Comparison of ENCODE assay signal across 4 fruit fly cellular contexts in the genomic region with DNA sequence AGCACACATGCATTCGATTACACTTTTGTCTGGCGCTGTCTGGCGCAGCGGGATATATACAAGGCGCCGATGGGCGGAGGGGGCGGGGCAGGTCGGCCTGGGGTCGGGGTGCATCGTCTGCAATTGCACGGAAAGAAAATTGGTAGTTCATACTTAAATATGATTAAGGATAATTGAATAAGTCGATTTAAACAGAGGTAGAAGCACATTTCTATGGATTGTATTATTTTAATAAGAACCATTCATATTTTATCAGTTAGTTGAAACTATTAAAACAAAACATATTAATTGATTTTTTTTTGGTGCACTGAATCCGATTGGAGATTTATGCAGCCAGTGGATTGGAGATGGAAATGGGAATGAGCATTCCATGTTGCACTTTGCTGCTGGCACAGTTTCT.
TF ChIP-seq lines count a peak whose summit lies in the region.

No protein-coding gene starts in this region.

- TF ChIP-seq CTCF in whole organism, embryonic (GFP tag; optimal IDR thresholded peaks at IDR 0.05; lab: Kevin White, UChicago): no peak

TF ChIP-seq in whole organism, embryonic, 481 proteins besides CTCF, POLR2A, EP300 and RAD21 (continues in another document):
- TF ChIP-seq Eip74EF (GFP tag; optimal IDR thresholded peaks at IDR 0.05; lab: Kevin White, UChicago) (peak in 1 of 2 experiments; percentile 34), lab (GFP tag; optimal IDR thresholded peaks at IDR 0.05; lab: Kevin White, UChicago) (no peak), Hr39 (optimal IDR thresholded peaks at IDR 0.05; lab: Kevin White, UChicago) (no peak), org-1 (GFP tag; optimal IDR thresholded peaks at IDR 0.05; lab: Kevin White, UChicago) (no peak), CG2712 (tag; optimal IDR thresholded peaks at IDR 0.05; lab: Kevin White, UChicago) (peak; percentile 46), TFAM (GFP tag; optimal IDR thresholded peaks at IDR 0.05; lab: Kevin White, UChicago) (no peak), Abd-B (GFP tag; optimal IDR thresholded peaks at IDR 0.05; lab: Kevin White, UChicago) (no peak), lola (GFP tag; optimal IDR thresholded peaks at IDR 0.05; lab: Kevin White, UChicago) (peak in 1 of 3 experiments; percentile 23), CkIIα-i1 (GFP tag; IDR thresholded peaks at IDR 0.05; lab: Robert Waterston, UW) (no peak), ci (GFP tag; IDR thresholded peaks at IDR 0.05; lab: Robert Waterston, UW) (0 out of 3 replicates have a peak, but pooled peaks have one; percentile 36), CG12236 (GFP tag; optimal IDR thresholded peaks at IDR 0.05; lab: Kevin White, UChicago) (no peak), CG11695 (GFP tag; IDR thresholded peaks at IDR 0.05; lab: Robert Waterston, UW) (0 out of 3 replicates have a peak, but pooled peaks have one; percentile 15), mam (GFP tag; optimal IDR thresholded peaks at IDR 0.05; lab: Kevin White, UChicago) (no peak), Dll (GFP tag; IDR thresholded peaks at IDR 0.05; lab: Robert Waterston, UW; ENCODE audit: partially characterized antibody) (no peak), H2.0 (GFP tag; IDR thresholded peaks at IDR 0.05; lab: Robert Waterston, UW) (0 out of 2 replicates have a peak, but pooled peaks have one; percentile 6), CG15601 (tag; optimal IDR thresholded peaks at IDR 0.05; lab: Kevin White, UChicago) (peak; percentile 30), row (GFP tag; IDR thresholded peaks at IDR 0.05; lab: Robert Waterston, UW) (peak; percentile 26; the same call in 1 of the 3 replicates), CG1529 (GFP tag; optimal IDR thresholded peaks at IDR 0.05; lab: Kevin White, UChicago) (peak; percentile 39), ATbp (GFP tag; optimal IDR thresholded peaks at IDR 0.05; lab: Kevin White, UChicago) (peak; percentile 47), CG11085 (GFP tag; IDR thresholded peaks at IDR 0.05; lab: Robert Waterston, UW) (no peak)

TF ChIP-seq in whole organism, prepupa, 60 proteins besides CTCF, POLR2A, EP300 and RAD21:
- TF ChIP-seq CG1621 (tag; optimal IDR thresholded peaks at IDR 0.05; lab: Kevin White, UChicago): no peak
- TF ChIP-seq CG32006 (GFP tag; optimal IDR thresholded peaks at IDR 0.05; lab: Kevin White, UChicago): peak; percentile 14
- TF ChIP-seq Sox14 (GFP tag; optimal IDR thresholded peaks at IDR 0.05; lab: Kevin White, UChicago): no peak
- TF ChIP-seq cyc (GFP tag; optimal IDR thresholded peaks at IDR 0.05; lab: Kevin White, UChicago): peak; percentile 1
- TF ChIP-seq OdsH (GFP tag; optimal IDR thresholded peaks at IDR 0.05; lab: Kevin White, UChicago): peak; percentile 15
- TF ChIP-seq acj6 (GFP tag; optimal IDR thresholded peaks at IDR 0.05; lab: Kevin White, UChicago): peak; percentile 16
- peak; percentile 53 for TF ChIP-seq Eip78C (GFP tag; lab: Kevin White, UChicago)
- peak; percentile 2 for TF ChIP-seq Met (GFP tag; optimal IDR thresholded peaks at IDR 0.05; lab: Kevin White, UChicago)
- TF ChIP-seq svp (GFP tag; lab: Kevin White, UChicago): peak; percentile 62
- TF ChIP-seq CG8319 (GFP tag; optimal IDR thresholded peaks at IDR 0.05; lab: Kevin White, UChicago): peak; percentile 11
- no peak for TF ChIP-seq CG6163 (GFP tag; IDR thresholded peaks at IDR 0.05; lab: Robert Waterston, UW)
- TF ChIP-seq Ets21C (GFP tag; optimal IDR thresholded peaks at IDR 0.05; lab: Kevin White, UChicago): no peak
- peak; percentile 12 for TF ChIP-seq CG3919 (GFP tag; optimal IDR thresholded peaks at IDR 0.05; lab: Kevin White, UChicago)
- TF ChIP-seq CG8119 (GFP tag; IDR thresholded peaks at IDR 0.05; lab: Robert Waterston, UW): 0 out of 3 replicates have a peak, but pooled peaks have one; percentile 18
- peak; percentile 26 for TF ChIP-seq CG6792 (GFP tag; optimal IDR thresholded peaks at IDR 0.05; lab: Kevin White, UChicago)
- TF ChIP-seq CG4318 (GFP tag; optimal IDR thresholded peaks at IDR 0.05; lab: Kevin White, UChicago): no peak
- TF ChIP-seq topi (GFP tag; optimal IDR thresholded peaks at IDR 0.05; lab: Kevin White, UChicago): peak; percentile 7
- TF ChIP-seq CG11902 (GFP tag; optimal IDR thresholded peaks at IDR 0.05; lab: Kevin White, UChicago): no peak
- TF ChIP-seq fd85E (GFP tag; optimal IDR thresholded peaks at IDR 0.05; lab: Kevin White, UChicago): no peak
- peak; percentile 13 for TF ChIP-seq esn (GFP tag; optimal IDR thresholded peaks at IDR 0.05; lab: Kevin White, UChicago)
- TF ChIP-seq CG11294 (GFP tag; IDR thresholded peaks at IDR 0.05; lab: Robert Waterston, UW): no peak
- TF ChIP-seq Smox (GFP tag; optimal IDR thresholded peaks at IDR 0.05; lab: Kevin White, UChicago): peak; percentile 4
- no peak for TF ChIP-seq Hr4 (GFP tag; optimal IDR thresholded peaks at IDR 0.05; lab: Kevin White, UChicago)

TF ChIP-seq in whole organism, pupa, 21 proteins besides CTCF, POLR2A, EP300 and RAD21:
- TF ChIP-seq Ets98B (GFP tag; IDR thresholded peaks at IDR 0.05; lab: Robert Waterston, UW) (no peak), CG14655 (GFP tag; optimal IDR thresholded peaks at IDR 0.05; lab: Kevin White, UChicago) (no peak), Pif1B (GFP tag; optimal IDR thresholded peaks at IDR 0.05; lab: Kevin White, UChicago) (no peak), fd96Ca (GFP tag; IDR thresholded peaks at IDR 0.05; lab: Robert Waterston, UW) (no peak), CG10348 (GFP tag; IDR thresholded peaks at IDR 0.05; lab: Robert Waterston, UW) (no peak), EcR (GFP tag; optimal IDR thresholded peaks at IDR 0.05; lab: Kevin White, UChicago) (no peak), CG4496 (GFP tag; IDR thresholded peaks at IDR 0.05; lab: Robert Waterston, UW) (0 out of 3 replicates have a peak, but pooled peaks have one; percentile 24), Snoo (tag; optimal IDR thresholded peaks at IDR 0.05; lab: Kevin White, UChicago) (peak; percentile 2), CG15710 (tag; optimal IDR thresholded peaks at IDR 0.05; lab: Kevin White, UChicago) (no peak), CG8301 (tag; optimal IDR thresholded peaks at IDR 0.05; lab: Kevin White, UChicago) (peak; percentile 6), rn (GFP tag; IDR thresholded peaks at IDR 0.05; lab: Robert Waterston, UW) (no peak), Pif1A (GFP tag; optimal IDR thresholded peaks at IDR 0.05; lab: Kevin White, UChicago) (no peak), CG9948 (tag; optimal IDR thresholded peaks at IDR 0.05; lab: Kevin White, UChicago) (no peak), CG34367 (tag; optimal IDR thresholded peaks at IDR 0.05; lab: Kevin White, UChicago) (no peak), CG8159 (tag; optimal IDR thresholded peaks at IDR 0.05; lab: Kevin White, UChicago) (peak; percentile 11)

TF ChIP-seq in whole organism, wandering third instar larva, 38 proteins besides CTCF, POLR2A, EP300 and RAD21:
- TF ChIP-seq HLH106 (tag; optimal IDR thresholded peaks at IDR 0.05; lab: Kevin White, UChicago) (peak; percentile 6), tai (GFP tag; optimal IDR thresholded peaks at IDR 0.05; lab: Kevin White, UChicago) (no peak), foxo (GFP tag; optimal IDR thresholded peaks at IDR 0.05; lab: Kevin White, UChicago) (peak in 1 of 2 experiments; percentile 14), Rel (GFP tag; optimal IDR thresholded peaks at IDR 0.05; lab: Kevin White, UChicago) (no peak), Rel (tag; optimal IDR thresholded peaks at IDR 0.05; lab: Kevin White, UChicago) (no peak), Hr83 (GFP tag; optimal IDR thresholded peaks at IDR 0.05; lab: Kevin White, UChicago; ENCODE audit: poor library complexity, severe bottlenecking) (no peak)

Comparison
In these comparisons a context has a peak if more than half of its experiments do, and no peak if none do; other contexts are left out.
1. Of the 7 proteins assayed by ChIP-seq in both whole organism, embryonic and whole organism, prepupa: peak only in whole organism, embryonic: Blimp-1 and Sox102F; only in whole organism, prepupa: none; in both: none; in neither: 5.